Fruit fly (Drosophila melanogaster) whole organism, prepupa: ENCODE measurements around the gene Rap1.
A peak's percentile ranks its signal among the peaks of the same experiment; 100 is the strongest.

Experiments used
- Blimp-1 ChIP-seq: fragments of 200-800 bp; sonication (Bioruptor generic); optimal IDR thresholded peaks from 3 replicates; lab custom pipeline; 2017; ENCODE audit warnings: missing biosample characterization, missing genetic modification characterization, mild to moderate bottlenecking, moderate library complexity, missing genetic modification reagents
- CG10631 ChIP-seq: fragments of 200-800 bp; sonication (Bioruptor generic); optimal IDR thresholded peaks from 2 replicates; lab custom pipeline; 2016; ENCODE audit warnings: missing biosample characterization, missing genetic modification characterization
- CG11294 ChIP-seq: fragments of 200-800 bp; sonication (Bioruptor generic); IDR thresholded peaks from 2 replicates; pipeline ENCODE4 v1.3.6; 2022; ENCODE audit warnings: missing biosample characterization, missing genetic modification characterization
- CG11762 ChIP-seq: fragments of 200-800 bp; sonication (Bioruptor generic); optimal IDR thresholded peaks from 3 replicates; lab custom pipeline; 2016; ENCODE audit warnings: missing biosample characterization, missing genetic modification characterization; ENCODE audit not compliant: insufficient read depth
- CG1621 ChIP-seq: fragments of 200-800 bp; sonication (Bioruptor generic); optimal IDR thresholded peaks from 3 replicates; lab custom pipeline; 2018; ENCODE audit warnings: missing biosample characterization, mild to moderate bottlenecking, missing genetic modification characterization
- CG16779 ChIP-seq: fragments of 200-800 bp; sonication (Bioruptor generic); optimal IDR thresholded peaks from 3 replicates; lab custom pipeline; 2017; ENCODE audit warnings: missing biosample characterization, mild to moderate bottlenecking, missing genetic modification characterization
- CG31627 ChIP-seq: fragments of 200-800 bp; sonication (Bioruptor generic); optimal IDR thresholded peaks from 3 replicates; lab custom pipeline; 2016; ENCODE audit warnings: missing biosample characterization, missing genetic modification characterization
- CG32006 ChIP-seq: fragments of 200-800 bp; sonication (Bioruptor generic); optimal IDR thresholded peaks from 3 replicates; lab custom pipeline; 2017; ENCODE audit warnings: missing biosample characterization, mild to moderate bottlenecking, missing genetic modification characterization
- CG34406 ChIP-seq: fragments of 200-800 bp; sonication (Bioruptor generic); optimal IDR thresholded peaks from 3 replicates; lab custom pipeline; 2016; ENCODE audit warnings: missing biosample characterization, missing genetic modification characterization
- CG3919 ChIP-seq: fragments of 200-800 bp; sonication (Bioruptor generic); optimal IDR thresholded peaks from 3 replicates; lab custom pipeline; 2016; ENCODE audit warnings: missing biosample characterization, missing genetic modification characterization
- CG4318 ChIP-seq: fragments of 200-800 bp; sonication (Bioruptor generic); optimal IDR thresholded peaks from 3 replicates; lab custom pipeline; 2017; ENCODE audit warnings: missing biosample characterization, mild to moderate bottlenecking, missing genetic modification characterization
- CG6163 ChIP-seq: fragments of 200-800 bp; sonication (Bioruptor generic); IDR thresholded peaks from 3 replicates; pipeline ENCODE4 v1.3.6; 2022; ENCODE audit warnings: missing biosample characterization, missing genetic modification characterization
- CG6792 ChIP-seq: fragments of 200-800 bp; sonication (Bioruptor generic); optimal IDR thresholded peaks from 3 replicates; lab custom pipeline; 2016; ENCODE audit warnings: missing biosample characterization, missing genetic modification characterization
- CG6808 ChIP-seq: fragments of 200-800 bp; sonication (Bioruptor generic); optimal IDR thresholded peaks from 3 replicates; lab custom pipeline; 2017; ENCODE audit warnings: missing biosample characterization, missing genetic modification characterization, mild to moderate bottlenecking, moderate library complexity, missing genetic modification reagents
- CG6854 ChIP-seq: fragments of 200-800 bp; sonication (Bioruptor generic); optimal IDR thresholded peaks from 2 replicates; lab custom pipeline; 2017; ENCODE audit warnings: missing biosample characterization, mild to moderate bottlenecking, missing genetic modification characterization
- CG8119 ChIP-seq: fragments of 200-800 bp; sonication (Bioruptor generic); IDR thresholded peaks from 3 replicates; pipeline ENCODE4 v1.3.6; 2022; ENCODE audit warnings: missing biosample characterization, missing genetic modification characterization
- CG8319 ChIP-seq: fragments of 200-800 bp; sonication (Bioruptor generic); optimal IDR thresholded peaks from 3 replicates; lab custom pipeline; 2016; ENCODE audit warnings: missing biosample characterization, missing genetic modification characterization
- CG8632 ChIP-seq: fragments of 200-800 bp; sonication (Bioruptor generic); optimal IDR thresholded peaks from 3 replicates; lab custom pipeline; 2016; ENCODE audit warnings: missing biosample characterization, missing genetic modification characterization
- CG9139 ChIP-seq: fragments of 200-800 bp; sonication (Bioruptor generic); optimal IDR thresholded peaks from 3 replicates; lab custom pipeline; 2017; ENCODE audit warnings: missing biosample characterization, mild to moderate bottlenecking, missing genetic modification characterization
- Eip78C ChIP-seq: fragments of 200-800 bp; sonication (Bioruptor generic); peaks from one replicate; lab custom pipeline; 2016; ENCODE audit warnings: missing biosample characterization, missing genetic modification characterization
- Ets21C ChIP-seq: fragments of 200-800 bp; sonication (Bioruptor generic); optimal IDR thresholded peaks from 3 replicates; lab custom pipeline; 2016; ENCODE audit warnings: missing biosample characterization, missing genetic modification characterization
- Ets96B ChIP-seq: fragments of 200-800 bp; optimal IDR thresholded peaks from 2 replicates; lab custom pipeline; 2019; ENCODE audit warnings: missing biosample characterization, mild to moderate bottlenecking, missing genetic modification characterization, moderate library complexity
- Gug ChIP-seq: fragments of 200-800 bp; sonication (Bioruptor generic); IDR thresholded peaks from 2 replicates; pipeline ENCODE4 v1.3.6; 2022; ENCODE audit warnings: missing biosample characterization, missing genetic modification characterization
- Hr38 ChIP-seq: sonication (Bioruptor generic); optimal IDR thresholded peaks from 2 replicates; lab custom pipeline; 2016; ENCODE audit warnings: missing biosample characterization, missing genetic modification characterization
- Hr39 ChIP-seq: fragments of 200-800 bp; sonication (Bioruptor generic); optimal IDR thresholded peaks from 2 replicates; lab custom pipeline; 2016; ENCODE audit warnings: missing biosample characterization, missing genetic modification characterization
- Hr4 ChIP-seq: fragments of 200-800 bp; sonication (Bioruptor generic); optimal IDR thresholded peaks from 3 replicates; lab custom pipeline; 2016; ENCODE audit warnings: missing biosample characterization, missing genetic modification characterization
- Lpt ChIP-seq: fragments of 200-800 bp; sonication (Bioruptor generic); optimal IDR thresholded peaks from 3 replicates; lab custom pipeline; 2016; ENCODE audit warnings: missing biosample characterization, missing genetic modification characterization
- Met ChIP-seq: fragments of 200-800 bp; sonication (Bioruptor generic); optimal IDR thresholded peaks from 3 replicates; lab custom pipeline; 2016; ENCODE audit warnings: missing biosample characterization, missing genetic modification characterization
- OdsH ChIP-seq: fragments of 200-800 bp; sonication (Bioruptor generic); optimal IDR thresholded peaks from 3 replicates; lab custom pipeline; 2016; ENCODE audit warnings: missing biosample characterization, missing genetic modification characterization
- Smox ChIP-seq: fragments of 200-800 bp; sonication (Bioruptor generic); optimal IDR thresholded peaks from 3 replicates; lab custom pipeline; 2016; ENCODE audit warnings: missing biosample characterization, missing genetic modification characterization
- Sox102F ChIP-seq: fragments of 200-800 bp; sonication (Bioruptor generic); optimal IDR thresholded peaks from 2 replicates; lab custom pipeline; 2016; ENCODE audit warnings: missing biosample characterization, mild to moderate bottlenecking, missing genetic modification characterization
- Sox14 ChIP-seq: fragments of 200-800 bp; sonication (Bioruptor generic); optimal IDR thresholded peaks from 3 replicates; lab custom pipeline; 2016; ENCODE audit warnings: missing biosample characterization, missing genetic modification characterization
- Sox15 ChIP-seq: fragments of 200-800 bp; sonication (Bioruptor generic); optimal IDR thresholded peaks from 3 replicates; lab custom pipeline; 2016; ENCODE audit warnings: missing biosample characterization, missing genetic modification characterization
- achi ChIP-seq: fragments of 200-800 bp; sonication (Bioruptor generic); optimal IDR thresholded peaks from 3 replicates; lab custom pipeline; 2016; ENCODE audit warnings: missing biosample characterization, missing genetic modification characterization
- acj6 ChIP-seq: fragments of 200-800 bp; sonication (Bioruptor generic); optimal IDR thresholded peaks from 3 replicates; lab custom pipeline; 2016; ENCODE audit warnings: missing biosample characterization, missing genetic modification characterization
- dac ChIP-seq: fragments of 200-800 bp; sonication (Bioruptor generic); optimal IDR thresholded peaks from 2 replicates; lab custom pipeline; 2017; ENCODE audit warnings: missing biosample characterization, mild to moderate bottlenecking, missing genetic modification characterization
- dsx ChIP-seq: fragments of 200-800 bp; optimal IDR thresholded peaks from 3 replicates; lab custom pipeline; 2019; ENCODE audit warnings: missing biosample characterization, mild to moderate bottlenecking, missing genetic modification characterization, moderate library complexity; ENCODE audit not compliant: poor library complexity, severe bottlenecking
- esn ChIP-seq: fragments of 200-800 bp; sonication (Bioruptor generic); optimal IDR thresholded peaks from 2 replicates; lab custom pipeline; 2016; ENCODE audit warnings: missing biosample characterization, mild to moderate bottlenecking, missing genetic modification characterization, moderate library complexity
- fd59A ChIP-seq: fragments of 200-800 bp; sonication (Bioruptor generic); optimal IDR thresholded peaks from 2 replicates; lab custom pipeline; 2017; ENCODE audit warnings: missing biosample characterization, mild to moderate bottlenecking, missing genetic modification characterization, missing genetic modification reagents
- fd85E ChIP-seq: fragments of 200-800 bp; sonication (Bioruptor generic); optimal IDR thresholded peaks from 3 replicates; lab custom pipeline; 2016; ENCODE audit warnings: missing biosample characterization, missing genetic modification characterization
- fkh ChIP-seq: fragments of 200-800 bp; sonication (Bioruptor generic); optimal IDR thresholded peaks from 3 replicates; lab custom pipeline; 2017; ENCODE audit warnings: missing biosample characterization, mild to moderate bottlenecking, missing genetic modification characterization, moderate library complexity
- lz ChIP-seq: fragments of 200-800 bp; sonication (Bioruptor generic); optimal IDR thresholded peaks from 3 replicates; lab custom pipeline; 2016; ENCODE audit warnings: missing biosample characterization, missing genetic modification characterization
- net ChIP-seq: fragments of 200-800 bp; sonication (Bioruptor generic); optimal IDR thresholded peaks from 3 replicates; lab custom pipeline; 2016; ENCODE audit warnings: missing biosample characterization, missing genetic modification characterization
- salr ChIP-seq, 2 experiments: fragments of 200-800 bp; sonication (Bioruptor generic); optimal IDR thresholded peaks; 3 replicates each; lab custom pipeline; 2016 to 2018; ENCODE audit warnings: missing biosample characterization in 2 of 2, missing genetic modification characterization in 2 of 2, mild to moderate bottlenecking in 1 of 2
- spab ChIP-seq: fragments of 200-800 bp; sonication (Bioruptor generic); optimal IDR thresholded peaks from 2 replicates; lab custom pipeline; 2017; ENCODE audit warnings: missing biosample characterization, mild to moderate bottlenecking, missing genetic modification characterization, missing genetic modification reagents
- ss ChIP-seq, 2 experiments: fragments of 200-800 bp; sonication (Bioruptor generic); optimal IDR thresholded peaks; 2 replicates in 1 of 2; 3 replicates in 1 of 2; lab custom pipeline; 2017 to 2018; ENCODE audit warnings: mild to moderate bottlenecking in 2 of 2, missing biosample characterization in 2 of 2, missing genetic modification characterization in 2 of 2, moderate library complexity in 1 of 2
- svp ChIP-seq: fragments of 200-800 bp; sonication (Bioruptor generic); peaks from one replicate; lab custom pipeline; 2016; ENCODE audit warnings: missing biosample characterization, missing genetic modification characterization
- topi ChIP-seq: fragments of 200-800 bp; sonication (Bioruptor generic); optimal IDR thresholded peaks from 3 replicates; lab custom pipeline; 2016; ENCODE audit warnings: missing biosample characterization, missing genetic modification characterization
- vri ChIP-seq: fragments of 200-800 bp; sonication (Bioruptor generic); optimal IDR thresholded peaks from 3 replicates; lab custom pipeline; 2016; ENCODE audit warnings: missing biosample characterization, mild to moderate bottlenecking, missing genetic modification characterization

Gene Rap1

DNA sequence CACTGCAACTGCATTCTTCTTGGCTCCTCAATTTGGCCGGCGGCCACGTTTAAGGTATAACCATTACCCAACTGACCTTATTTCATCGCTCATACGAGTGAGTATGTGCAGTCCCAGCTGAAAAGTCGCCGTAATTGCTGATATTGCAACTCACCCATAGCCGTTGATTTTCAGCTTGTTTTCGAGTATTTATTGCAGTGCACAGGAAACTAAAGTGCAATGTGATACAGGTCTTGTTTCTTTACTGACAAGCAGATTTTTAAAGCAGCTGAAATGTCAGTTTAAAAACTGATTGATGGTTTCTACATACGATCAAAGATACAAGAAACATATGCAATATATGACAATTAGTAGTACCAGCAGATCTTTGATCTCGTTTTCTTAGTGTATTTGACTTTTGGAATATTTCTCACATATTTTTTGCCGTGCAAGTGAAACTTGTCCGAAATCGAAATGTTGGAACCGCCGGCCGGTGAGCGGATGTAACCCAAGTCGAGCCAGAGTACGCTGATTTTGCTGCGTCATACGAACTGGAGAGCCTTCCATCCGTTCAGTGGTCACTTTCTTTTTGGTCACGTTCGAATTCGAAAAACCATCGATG, 26.0 kb upstream of the Rap1 start (continued):
- TF ChIP-seq acj6 (GFP tag; lab: Kevin White, UChicago): no peak
- no peak for TF ChIP-seq vri
- TF ChIP-seq Met: no peak
- no peak for TF ChIP-seq Hr39 (GFP tag; lab: Kevin White, UChicago)

DNA sequence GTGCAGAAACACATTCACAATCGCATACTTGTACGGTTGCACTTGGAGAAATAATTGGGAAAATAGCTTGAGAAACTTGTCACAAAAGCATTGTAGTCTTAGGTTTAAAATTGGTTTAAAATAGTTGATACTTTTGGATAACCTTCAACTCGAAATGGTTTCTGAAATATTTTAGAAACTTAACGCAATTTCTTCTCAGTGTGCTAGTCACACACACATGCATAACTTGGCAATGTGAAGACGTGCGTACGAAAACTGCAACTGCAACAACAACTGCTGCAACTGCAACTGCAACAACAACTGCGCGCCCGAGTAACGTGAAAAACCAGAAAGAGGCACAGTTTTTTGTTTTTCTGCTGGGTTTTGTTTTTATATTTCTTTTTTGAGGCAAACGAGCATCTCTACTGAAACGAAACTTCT, 24.1 kb upstream of the Rap1 start:
- peak; percentile 98 for TF ChIP-seq CG32006 (GFP tag; lab: Kevin White, UChicago)
- TF ChIP-seq CG6854: peak; percentile 75
- TF ChIP-seq Gug (GFP tag; lab: Robert Waterston, UW): peak; percentile 98
- TF ChIP-seq Hr38 (GFP tag; lab: Kevin White, UChicago): peak; percentile 90
- TF ChIP-seq fd59A (GFP tag; lab: Kevin White, UChicago): peak; percentile 97
- TF ChIP-seq net (GFP tag; lab: Kevin White, UChicago): peak; percentile 97
- peak; percentile 98 for TF ChIP-seq spab (GFP tag; lab: Kevin White, UChicago)
- peak; percentile 97 for TF ChIP-seq CG6808
- peak; percentile 89 for TF ChIP-seq Sox15
- TF ChIP-seq CG16779 (tag; lab: Kevin White, UChicago): peak; percentile 96
- peak; percentile 92 for TF ChIP-seq CG8632 (GFP tag; lab: Kevin White, UChicago)
- TF ChIP-seq CG10631: peak; percentile 96
- peak; percentile 91 for TF ChIP-seq Met
- peak; percentile 94 for TF ChIP-seq esn
- peak; percentile 93 for TF ChIP-seq Hr39 (GFP tag; lab: Kevin White, UChicago)
- TF ChIP-seq achi (GFP tag; lab: Kevin White, UChicago): peak; percentile 97
- no peak for TF ChIP-seq fkh (GFP tag; lab: Kevin White, UChicago)
- TF ChIP-seq Hr4 (GFP tag; lab: Kevin White, UChicago): peak; percentile 99
- peak; percentile 78 for TF ChIP-seq fd85E
- TF ChIP-seq Sox14 (GFP tag; lab: Kevin White, UChicago): peak; percentile 97
- TF ChIP-seq lz (GFP tag; lab: Kevin White, UChicago): peak; percentile 91
- TF ChIP-seq Lpt: peak; percentile 98
- peak; percentile 99 for TF ChIP-seq CG6163 (GFP tag; lab: Robert Waterston, UW)
- peak; percentile 93 to 95 for TF ChIP-seq ss (GFP tag; optimal IDR thresholded peaks at IDR 0.05; lab: Kevin White, UChicago)
- peak; percentile 90 for TF ChIP-seq Sox102F
- peak; percentile 96 for TF ChIP-seq dsx (GFP tag; lab: Kevin White, UChicago)
- TF ChIP-seq acj6 (GFP tag; lab: Kevin White, UChicago): peak; percentile 96
- TF ChIP-seq CG1621: peak; percentile 96
- TF ChIP-seq Blimp-1 (GFP tag; lab: Kevin White, UChicago): peak; percentile 69
- peak; percentile 90 for TF ChIP-seq CG31627
- TF ChIP-seq Ets96B (tag; lab: Kevin White, UChicago): peak; percentile 99
- TF ChIP-seq CG11294: peak; percentile 96
- TF ChIP-seq Eip78C: peak; percentile 99
- peak; percentile 94 for TF ChIP-seq CG9139 (GFP tag; lab: Kevin White, UChicago)
- TF ChIP-seq CG8119 (GFP tag; lab: Robert Waterston, UW): peak; percentile 99
- TF ChIP-seq CG4318 (GFP tag; lab: Kevin White, UChicago): peak; percentile 97
- peak; percentile 95 for TF ChIP-seq dac (GFP tag; lab: Kevin White, UChicago)
- TF ChIP-seq CG8319 (GFP tag; lab: Kevin White, UChicago): peak; percentile 94
- peak; percentile 98 for TF ChIP-seq CG11762 (GFP tag; lab: Kevin White, UChicago)
- TF ChIP-seq CG6792: peak; percentile 89
- TF ChIP-seq topi (GFP tag; lab: Kevin White, UChicago): peak; percentile 96
- TF ChIP-seq Ets21C: peak; percentile 84
- peak; percentile 92 for TF ChIP-seq CG34406 (GFP tag; lab: Kevin White, UChicago)
- peak; percentile 97 for TF ChIP-seq svp (GFP tag; lab: Kevin White, UChicago)
- TF ChIP-seq CG3919 (GFP tag; lab: Kevin White, UChicago): peak; percentile 99
- TF ChIP-seq OdsH (GFP tag; lab: Kevin White, UChicago): peak; percentile 98
- TF ChIP-seq Smox (GFP tag; lab: Kevin White, UChicago): peak; percentile 90
- peak; percentile 94 to 96 for TF ChIP-seq salr (GFP tag; optimal IDR thresholded peaks at IDR 0.05; lab: Kevin White, UChicago)
